Fruit fly (Drosophila melanogaster) whole organism, embryonic: ENCODE measurements around the gene CG5225.
A peak's percentile ranks its signal among the peaks of the same experiment; 100 is the strongest.

ENCODE experiments used
- B-H1 ChIP-seq: fragments of 200-800 bp; sonication (Bioruptor generic); IDR thresholded peaks from 3 replicates; pipeline ENCODE4 v1.3.6; 2022; ENCODE audit warnings: missing biosample characterization, missing genetic modification characterization
- CG10274 ChIP-seq: fragments of 200-800 bp; sonication (Bioruptor generic); optimal IDR thresholded peaks from 3 replicates; lab custom pipeline; 2017; ENCODE audit warnings: missing biosample characterization, mild to moderate bottlenecking, missing genetic modification characterization
- CG10959 ChIP-seq: fragments of 200-800 bp; sonication (Bioruptor generic); IDR thresholded peaks from 2 replicates; pipeline ENCODE4 v1.3.6; 2022; ENCODE audit warnings: missing biosample characterization, missing genetic modification characterization
- CG11504 ChIP-seq: fragments of 200-800 bp; sonication (Bioruptor generic); optimal IDR thresholded peaks from 3 replicates; lab custom pipeline; 2019; ENCODE audit warnings: missing biosample characterization, mild to moderate bottlenecking, missing genetic modification characterization, moderate library complexity
- CG11560 ChIP-seq: fragments of 200-800 bp; sonication (Bioruptor generic); IDR thresholded peaks from 3 replicates; pipeline ENCODE4 v1.3.6; 2022; ENCODE audit warnings: missing biosample characterization, missing genetic modification characterization
- CG12219 ChIP-seq: fragments of 200-800 bp; sonication (Bioruptor generic); optimal IDR thresholded peaks from 3 replicates; lab custom pipeline; 2018; ENCODE audit warnings: missing biosample characterization, mild to moderate bottlenecking, missing genetic modification characterization
- CG13424 ChIP-seq: fragments of 200-800 bp; sonication (Bioruptor generic); optimal IDR thresholded peaks from 2 replicates; lab custom pipeline; 2019; ENCODE audit warnings: missing biosample characterization, mild to moderate bottlenecking, missing genetic modification characterization, moderate library complexity
- CG17385 ChIP-seq: fragments of 200-800 bp; sonication (Bioruptor generic); optimal IDR thresholded peaks from 3 replicates; lab custom pipeline; 2018; ENCODE audit warnings: missing biosample characterization, mild to moderate bottlenecking, missing genetic modification characterization
- CG18011 ChIP-seq: fragments of 200-800 bp; sonication (Bioruptor generic); optimal IDR thresholded peaks from 2 replicates; lab custom pipeline; 2017; ENCODE audit warnings: missing biosample characterization, missing genetic modification characterization, mild to moderate bottlenecking, moderate library complexity, missing genotype
- CG18262 ChIP-seq: fragments of 200-800 bp; optimal IDR thresholded peaks from 3 replicates; lab custom pipeline; 2019; ENCODE audit warnings: missing biosample characterization, mild to moderate bottlenecking, missing genetic modification characterization, moderate library complexity
- CG30020 ChIP-seq: fragments of 200-800 bp; optimal IDR thresholded peaks from 2 replicates; lab custom pipeline; 2019; ENCODE audit warnings: missing biosample characterization, mild to moderate bottlenecking, missing genetic modification characterization, moderate library complexity
- CG34376 ChIP-seq: fragments of 200-800 bp; sonication (Bioruptor generic); optimal IDR thresholded peaks from 2 replicates; lab custom pipeline; 2018; ENCODE audit warnings: missing biosample characterization, mild to moderate bottlenecking, missing genetic modification characterization
- CG34422 ChIP-seq: fragments of 200-800 bp; sonication (Bioruptor generic); IDR thresholded peaks from 3 replicates; pipeline ENCODE4 v1.3.6; 2022; ENCODE audit warnings: missing biosample characterization, missing genetic modification characterization
- CG3726 ChIP-seq: fragments of 200-800 bp; sonication (Bioruptor generic); IDR thresholded peaks from 3 replicates; pipeline ENCODE4, ENCODE4 v1.3.6; 2022; ENCODE audit warnings: missing biosample characterization, missing genetic modification characterization
- CG4424 ChIP-seq: fragments of 200-800 bp; sonication (Bioruptor generic); optimal IDR thresholded peaks from 3 replicates; lab custom pipeline; 2016; ENCODE audit warnings: missing biosample characterization, missing genetic modification characterization
- CG5180 ChIP-seq: fragments of 200-800 bp; sonication (Bioruptor generic); optimal IDR thresholded peaks from 3 replicates; lab custom pipeline; 2017; ENCODE audit warnings: missing biosample characterization, missing genetic modification characterization, mild to moderate bottlenecking, moderate library complexity, missing genetic modification reagents
- CG6654 ChIP-seq: fragments of 200-800 bp; sonication (Bioruptor generic); optimal IDR thresholded peaks from 2 replicates; lab custom pipeline; 2017; ENCODE audit warnings: missing biosample characterization, mild to moderate bottlenecking, missing genetic modification characterization
- CG7745 ChIP-seq: fragments of 200-800 bp; sonication (Bioruptor generic); optimal IDR thresholded peaks from 2 replicates; lab custom pipeline; 2018; ENCODE audit warnings: missing biosample characterization, mild to moderate bottlenecking, missing genetic modification characterization, moderate library complexity
- CG8281 ChIP-seq: fragments of 200-800 bp; sonication (Bioruptor generic); optimal IDR thresholded peaks from 2 replicates; lab custom pipeline; 2018; ENCODE audit warnings: missing biosample characterization, mild to moderate bottlenecking, missing genetic modification characterization, moderate library complexity
- CG8359 ChIP-seq: fragments of 200-800 bp; sonication (Bioruptor generic); optimal IDR thresholded peaks from 2 replicates; lab custom pipeline; 2017; ENCODE audit warnings: missing biosample characterization, mild to moderate bottlenecking, missing genetic modification characterization, borderline replicate concordance
- CG8478 ChIP-seq: fragments of >200 bp; optimal IDR thresholded peaks from 2 replicates; lab custom pipeline; 2018
- CkIIα-i1 ChIP-seq: fragments of 200-800 bp; sonication (Bioruptor generic); IDR thresholded peaks from 2 replicates; pipeline ENCODE4 v1.3.6; 2022; ENCODE audit warnings: missing biosample characterization, missing genetic modification characterization
- E2f1 ChIP-seq: fragments of 200-800 bp; sonication (Bioruptor generic); IDR thresholded peaks from 2 replicates; pipeline ENCODE4 v1.3.6; 2022; ENCODE audit warnings: missing biosample characterization, missing genetic modification characterization
- ERR ChIP-seq: fragments of 200-800 bp; sonication (Bioruptor generic); optimal IDR thresholded peaks from 2 replicates; lab custom pipeline; 2016; ENCODE audit warnings: missing biosample characterization, missing genetic modification characterization
- HLHmδ ChIP-seq: fragments of 200-800 bp; sonication (Bioruptor generic); optimal IDR thresholded peaks from 2 replicates; lab custom pipeline; 2018; ENCODE audit warnings: missing biosample characterization, mild to moderate bottlenecking, missing genetic modification characterization, moderate library complexity
- Kr ChIP-seq: fragments of 200-800 bp; sonication (Bioruptor generic); optimal IDR thresholded peaks from 2 replicates; lab custom pipeline; 2017; ENCODE audit warnings: missing biosample characterization, mild to moderate bottlenecking, missing genetic modification characterization
- Med ChIP-seq: fragments of 200-800 bp; sonication (Bioruptor generic); peaks from one replicate; lab custom pipeline; 2016; ENCODE audit warnings: missing biosample characterization, missing genetic modification characterization, mild to moderate bottlenecking, inconsistent platforms, moderate library complexity
- Nf-YC ChIP-seq: fragments of 200-800 bp; optimal IDR thresholded peaks from 3 replicates; lab custom pipeline; 2019; ENCODE audit warnings: missing biosample characterization, mild to moderate bottlenecking, missing genetic modification characterization, moderate library complexity
- Sox100B ChIP-seq: fragments of 200-800 bp; sonication (Bioruptor generic); optimal IDR thresholded peaks from 3 replicates; lab custom pipeline; 2018; ENCODE audit warnings: missing biosample characterization, mild to moderate bottlenecking, missing genetic modification characterization
- Sry-β ChIP-seq: fragments of 200-800 bp; sonication (Bioruptor generic); optimal IDR thresholded peaks from 2 replicates; lab custom pipeline; 2018; ENCODE audit warnings: missing biosample characterization, mild to moderate bottlenecking, missing genetic modification characterization, moderate library complexity
- Sry-δ ChIP-seq: fragments of 200-800 bp; sonication (Bioruptor generic); optimal IDR thresholded peaks from 2 replicates; lab custom pipeline; 2016; ENCODE audit warnings: missing biosample characterization, missing genetic modification characterization
- Xrp1 ChIP-seq: fragments of 200-800 bp; sonication (Bioruptor generic); IDR thresholded peaks from 2 replicates; pipeline ENCODE4 v1.3.6; 2022; ENCODE audit warnings: missing biosample characterization, missing genetic modification characterization
- abd-A ChIP-seq: fragments of 200-800 bp; sonication (Bioruptor generic); optimal IDR thresholded peaks from 3 replicates; lab custom pipeline; 2019; ENCODE audit warnings: missing biosample characterization, mild to moderate bottlenecking, missing genetic modification characterization, moderate library complexity
- ara ChIP-seq: fragments of 200-800 bp; sonication (Bioruptor generic); IDR thresholded peaks from 2 replicates; pipeline ENCODE4 v1.3.6; 2022; ENCODE audit warnings: missing biosample characterization, missing genetic modification characterization
- dan ChIP-seq: fragments of 200-800 bp; sonication (Bioruptor generic); IDR thresholded peaks from 2 replicates; pipeline ENCODE4 v1.3.6; 2022; ENCODE audit warnings: missing biosample characterization, missing genetic modification characterization
- dmrt99B ChIP-seq: fragments of 200-800 bp; sonication (Bioruptor generic); optimal IDR thresholded peaks from 2 replicates; lab custom pipeline; 2018; ENCODE audit warnings: missing biosample characterization, mild to moderate bottlenecking, missing genetic modification characterization, moderate library complexity
- emc ChIP-seq: fragments of 200-800 bp; sonication (Bioruptor generic); optimal IDR thresholded peaks from 2 replicates; lab custom pipeline; 2016; ENCODE audit warnings: missing biosample characterization, missing genetic modification characterization
- en ChIP-seq: fragments of 200-800 bp; sonication (Bioruptor generic); optimal IDR thresholded peaks from 2 replicates; lab custom pipeline; 2016; ENCODE audit warnings: missing biosample characterization, missing genetic modification characterization
- gcm2 ChIP-seq: fragments of 200-800 bp; sonication (Bioruptor generic); optimal IDR thresholded peaks from 2 replicates; lab custom pipeline; 2016; ENCODE audit warnings: missing biosample characterization, missing genetic modification characterization
- ken ChIP-seq: fragments of 200-800 bp; sonication (Bioruptor generic); IDR thresholded peaks from 3 replicates; pipeline ENCODE4 v1.3.6; 2022; ENCODE audit warnings: missing biosample characterization, missing genetic modification characterization
- lov ChIP-seq, 2 experiments: fragments of 200-800 bp in 1 of 2; fragments of >200 bp in 1 of 2; sonication (Bioruptor generic) in 1 of 2; IDR thresholded peaks in 1 of 2; optimal IDR thresholded peaks in 1 of 2; 2 replicates in 1 of 2; 3 replicates in 1 of 2; pipeline versions ENCODE4 v1.3.6 to Lab custom; 2017 to 2022; ENCODE audit warnings: missing biosample characterization in 1 of 2, missing genetic modification characterization in 1 of 2
- org-1 ChIP-seq: fragments of 200-800 bp; sonication (Bioruptor generic); optimal IDR thresholded peaks from 2 replicates; lab custom pipeline; 2017; ENCODE audit warnings: missing biosample characterization, missing genetic modification characterization
- pho ChIP-seq: fragments of 200-800 bp; sonication (Bioruptor generic); optimal IDR thresholded peaks from 2 replicates; lab custom pipeline; 2016; ENCODE audit warnings: missing biosample characterization, missing genetic modification characterization
- sens-2 ChIP-seq: fragments of 200-800 bp; sonication (Bioruptor generic); IDR thresholded peaks from 2 replicates; pipeline ENCODE4 v1.3.6; 2022; ENCODE audit warnings: missing biosample characterization, missing genetic modification characterization
- sqz ChIP-seq: fragments of 200-800 bp; sonication (Bioruptor generic); optimal IDR thresholded peaks from 3 replicates; lab custom pipeline; 2018; ENCODE audit warnings: missing biosample characterization, mild to moderate bottlenecking, missing genetic modification characterization
- ttk ChIP-seq: fragments of 200-800 bp; sonication (Bioruptor generic); IDR thresholded peaks from 2 replicates; pipeline ENCODE4 v2.1.2; 2022; ENCODE audit warnings: missing biosample characterization, missing genetic modification characterization
- unc-4 ChIP-seq: fragments of 200-800 bp; sonication (Bioruptor generic); IDR thresholded peaks from 2 replicates; pipeline ENCODE4 v1.3.6; 2022; ENCODE audit warnings: missing biosample characterization, missing genetic modification characterization; ENCODE audit not compliant: partially characterized antibody
- unpg ChIP-seq: fragments of 200-800 bp; sonication (Bioruptor generic); optimal IDR thresholded peaks from 3 replicates; lab custom pipeline; 2018; ENCODE audit warnings: missing biosample characterization, mild to moderate bottlenecking, missing genetic modification characterization, moderate library complexity
- usp ChIP-seq: fragments of >200 bp; optimal IDR thresholded peaks from 2 replicates; lab custom pipeline; 2017; ENCODE audit warnings: missing biosample characterization, missing genetic modification characterization

CG5225 gene

DNA sequence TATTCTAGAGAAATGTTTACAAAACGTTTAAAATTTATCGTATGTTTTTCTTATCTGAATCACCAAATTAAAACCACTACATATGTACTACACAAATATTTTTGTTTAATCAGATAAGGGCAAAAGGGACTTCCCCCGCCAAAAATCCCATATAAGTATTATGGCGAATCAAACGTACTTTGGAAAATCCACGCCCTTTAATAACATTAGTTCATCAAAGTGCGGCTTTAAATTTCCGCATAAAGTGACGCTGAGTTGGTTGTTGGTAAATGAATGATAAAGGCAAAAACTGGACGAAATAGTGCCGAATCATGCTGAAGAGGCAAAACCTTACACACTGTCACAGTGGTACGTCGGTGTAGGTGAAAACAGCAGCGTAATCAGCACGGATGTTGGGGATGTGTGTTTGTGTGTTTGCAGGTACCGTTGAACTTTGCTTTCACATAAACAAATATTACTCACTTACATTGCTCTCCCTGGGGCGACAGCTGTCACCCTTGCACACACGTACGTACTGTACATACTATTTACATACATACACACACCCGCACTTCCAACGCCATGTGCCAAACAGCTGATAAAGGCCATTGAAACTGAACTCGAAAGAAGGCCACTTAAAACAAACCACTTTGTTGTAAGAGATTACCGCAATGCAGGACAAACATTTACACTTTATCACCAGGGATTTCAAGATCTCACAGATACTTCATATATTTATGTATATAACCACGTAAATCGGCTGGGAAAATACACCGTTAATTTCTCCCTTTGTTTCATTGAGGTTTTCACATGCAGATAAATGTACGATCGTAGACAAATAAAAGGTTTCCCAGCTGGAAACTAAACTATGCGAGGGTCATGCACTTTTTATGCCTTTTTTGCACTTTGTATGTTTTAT lies 50.7 kb downstream of the CG5225 start (continued):
- TF ChIP-seq en (GFP tag; lab: Kevin White, UChicago) (no peak), CG11504 (tag; lab: Kevin White, UChicago) (no peak), HLHmδ (GFP tag; lab: Kevin White, UChicago) (peak; percentile 98), usp (GFP tag; lab: Kevin White, UChicago) (no peak), dan (GFP tag; lab: Robert Waterston, UW) (no peak), gcm2 (GFP tag; lab: Kevin White, UChicago) (no peak), pho (no peak), CG18011 (GFP tag; lab: Kevin White, UChicago) (no peak), unc-4 (GFP tag; lab: Robert Waterston, UW) (no peak), emc (GFP tag; lab: Kevin White, UChicago) (no peak), CG10274 (GFP tag; lab: Kevin White, UChicago) (no peak), Sry-δ (no peak), CG8281 (tag; lab: Kevin White, UChicago) (no peak), CG13424 (no peak), abd-A (no peak), CG11560 (no peak), ttk (no peak), CG10959 (GFP tag; lab: Robert Waterston, UW) (no peak), CG6654 (no peak), sqz (no peak), Sry-β (GFP tag; lab: Kevin White, UChicago) (no peak), ERR (GFP tag; lab: Kevin White, UChicago) (no peak), CG3726 (GFP tag; lab: Robert Waterston, UW) (no peak), B-H1 (GFP tag; lab: Robert Waterston, UW) (no peak), Nf-YC (tag; lab: Kevin White, UChicago) (no peak), Med (peak; percentile 87), lov (optimal IDR thresholded peaks at IDR 0.05; lab: Kevin White, UChicago) (no peak), lov (GFP tag; IDR thresholded peaks at IDR 0.05; lab: Robert Waterston, UW) (no peak), ara (no peak), CG7745 (tag; lab: Kevin White, UChicago) (no peak), CG30020 (tag; lab: Kevin White, UChicago) (no peak), CkIIα-i1 (GFP tag; lab: Robert Waterston, UW) (no peak), CG34376 (peak; percentile 41), CG4424 (GFP tag; lab: Kevin White, UChicago) (no peak), Kr (GFP tag; lab: Kevin White, UChicago) (peak; percentile 86), sens-2 (no peak), dmrt99B (no peak), unpg (peak; percentile 23), CG34422 (GFP tag; lab: Robert Waterston, UW) (peak; percentile 57; the same call in 1 of the 3 replicates), Xrp1 (GFP tag; lab: Robert Waterston, UW) (peak; percentile 36; the same call in 1 of the 2 replicates), CG5180 (peak; percentile 51), ken (no peak), CG17385 (GFP tag; lab: Kevin White, UChicago) (no peak), Sox100B (GFP tag; lab: Kevin White, UChicago) (peak; percentile 43), org-1 (GFP tag; lab: Kevin White, UChicago) (no peak), CG8359 (GFP tag; lab: Kevin White, UChicago) (peak; percentile 34), CG18262 (tag; lab: Kevin White, UChicago) (no peak), CG8478 (lab: Kevin White, UChicago) (no peak), E2f1 (GFP tag; lab: Robert Waterston, UW) (no peak), CG12219 (GFP tag; lab: Kevin White, UChicago) (peak; percentile 67)
